Fruit fly (Drosophila melanogaster) Kc167 (cell line): Measurements from ENCODE around the gene CG8001.

Experiments
- insv ChIP-seq: fragments of >200 bp; optimal IDR thresholded peaks from 3 replicates; lab custom pipeline; 2018; ENCODE audit warnings: missing external identifiers
- psq ChIP-seq: fragments of >200 bp; optimal IDR thresholded peaks from 2 replicates; lab custom pipeline; 2017; ENCODE audit warnings: missing external identifiers
- ttk ChIP-seq: sonication (Bioruptor generic); optimal IDR thresholded peaks from 2 replicates; lab custom pipeline; 2017; ENCODE audit warnings: missing external identifiers

dm6 chr3L:1756143-1756542 lies at the start of gene CG8001:
- TF ChIP-seq psq = no peak
- no peak for TF ChIP-seq insv (lab: Kevin White, UChicago)
- TF ChIP-seq ttk (lab: Kevin White, UChicago) = no peak
